Fruit fly (Drosophila melanogaster) whole organism, wandering third instar larva: Measurements from ENCODE around the gene Pka-C1.

Experiments used
- Dif ChIP-seq: fragments of 200-275, 200-300 bp; sonication (Bioruptor generic); optimal IDR thresholded peaks from 2 replicates; lab custom pipeline; 2018; ENCODE audit warnings: missing biosample characterization, missing genetic modification characterization; ENCODE audit not compliant: partially characterized antibody
- Myc ChIP-seq: fragments of >200 bp; optimal IDR thresholded peaks from 2 replicates; lab custom pipeline; 2017
- OdsH ChIP-seq: fragments of 200-800 bp; sonication (Bioruptor generic); optimal IDR thresholded peaks from 2 replicates; lab custom pipeline; 2016; ENCODE audit warnings: missing biosample characterization, mild to moderate bottlenecking, missing genetic modification characterization

DNA sequence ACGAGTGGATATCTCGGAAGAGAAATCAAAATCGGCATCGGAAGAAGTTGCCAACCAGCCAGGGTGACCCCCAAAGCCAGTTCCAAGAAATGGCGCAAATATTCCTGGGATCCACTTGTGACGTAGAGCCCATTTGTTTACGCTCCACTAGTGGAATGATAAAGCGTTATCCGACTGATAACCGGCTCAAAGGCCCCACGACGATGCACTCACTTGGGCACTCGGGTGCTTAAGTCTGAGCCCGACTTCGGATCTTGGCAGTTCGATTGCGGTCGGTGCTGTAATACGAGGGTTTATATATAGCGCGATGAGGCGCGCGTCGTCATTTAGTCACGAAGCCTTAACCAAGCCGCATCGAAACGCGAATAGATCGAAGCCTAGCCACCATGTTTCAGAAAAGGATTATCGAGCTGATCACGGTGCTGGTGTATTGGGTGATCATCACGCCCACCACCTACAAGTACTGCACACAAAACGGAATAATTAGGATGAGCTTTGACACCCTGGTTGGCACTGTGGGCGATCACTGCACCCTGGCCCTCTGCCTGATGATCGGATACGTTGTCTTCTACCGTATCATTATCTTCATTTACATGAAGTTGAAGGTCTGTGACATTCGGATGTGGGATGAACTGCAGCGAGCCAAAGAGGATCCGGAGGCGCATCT is 30.7 kb upstream of the Pka-C1 start, which contains the start of gene CG13116:
- TF ChIP-seq Dif, result no peak
- no peak for TF ChIP-seq OdsH (GFP tag; lab: Kevin White, UChicago)
- TF ChIP-seq Myc (lab: Kevin White, UChicago), result no peak
